Fruit fly (Drosophila melanogaster): ENCODE data around the gene RpL34a.

Gene RpL34a

DNA sequence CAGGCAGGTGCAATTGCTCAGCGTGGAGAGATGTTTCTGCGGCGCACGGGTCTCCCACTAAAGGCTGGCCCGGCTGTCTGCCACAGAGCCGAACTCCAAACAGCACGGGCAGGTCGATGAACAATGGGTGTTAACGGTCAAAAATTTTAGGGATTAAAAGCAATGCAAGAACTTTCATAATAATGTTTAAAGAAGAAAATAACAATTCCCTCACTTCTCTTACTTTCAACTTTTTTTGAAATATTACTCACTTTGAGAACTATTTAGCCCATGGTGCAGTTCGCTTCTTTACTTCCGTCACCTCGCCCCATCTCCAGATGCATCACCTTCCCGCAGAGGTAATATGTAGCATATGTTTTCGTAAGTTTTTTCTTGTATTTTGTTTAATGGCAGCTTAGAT, 13.4 kb upstream of the RpL34a start (continued):
- TF ChIP-seq lov (optimal IDR thresholded peaks at IDR 0.05) (no peak), lov (GFP tag; IDR thresholded peaks at IDR 0.05) (no peak), hb (GFP tag; IDR thresholded peaks at IDR 0.05; ENCODE audit: partially characterized antibody) (no peak), pho (GFP tag; optimal IDR thresholded peaks at IDR 0.05) (no peak), CG14667 (GFP tag; IDR thresholded peaks at IDR 0.05) (peak; percentile 34), ase (GFP tag; IDR thresholded peaks at IDR 0.05) (no peak), CG3726 (GFP tag; IDR thresholded peaks at IDR 0.05) (no peak), hbn (GFP tag; IDR thresholded peaks at IDR 0.05; ENCODE audit: partially characterized antibody) (no peak), crc (GFP tag; optimal IDR thresholded peaks at IDR 0.05) (no peak), CG9932 (GFP tag; IDR thresholded peaks at IDR 0.05) (no peak), CG17802 (tag; optimal IDR thresholded peaks at IDR 0.05) (no peak), grau (tag; optimal IDR thresholded peaks at IDR 0.05) (no peak), CG9609 (GFP tag; optimal IDR thresholded peaks at IDR 0.05) (no peak), Sry-δ (GFP tag; optimal IDR thresholded peaks at IDR 0.05) (no peak), amos (GFP tag; IDR thresholded peaks at IDR 0.05; ENCODE audit: partially characterized antibody) (no peak), pita (GFP tag; optimal IDR thresholded peaks at IDR 0.05) (no peak), shn (GFP tag; optimal IDR thresholded peaks at IDR 0.05) (no peak), Kr (GFP tag; optimal IDR thresholded peaks at IDR 0.05) (no peak), CG1602 (GFP tag; optimal IDR thresholded peaks at IDR 0.05) (peak; percentile 15), nau (GFP tag; optimal IDR thresholded peaks at IDR 0.05) (no peak), exex (tag; optimal IDR thresholded peaks at IDR 0.05) (no peak), lola (GFP tag; optimal IDR thresholded peaks at IDR 0.05) (peak in 1 of 3 experiments; percentile 19), H15 (GFP tag; IDR thresholded peaks at IDR 0.05) (no peak), CG33557 (GFP tag; optimal IDR thresholded peaks at IDR 0.05) (no peak), fd64A (GFP tag; optimal IDR thresholded peaks at IDR 0.05) (no peak), CG9437 (GFP tag; optimal IDR thresholded peaks at IDR 0.05) (no peak), Asciz (GFP tag; optimal IDR thresholded peaks at IDR 0.05) (no peak), CG12299 (tag; optimal IDR thresholded peaks at IDR 0.05) (no peak), gce (GFP tag; IDR thresholded peaks at IDR 0.05) (no peak), HLH3B (GFP tag; IDR thresholded peaks at IDR 0.05) (peak; percentile 46; the same call in 1 of the 2 replicates), CG13287 (GFP tag; IDR thresholded peaks at IDR 0.05; ENCODE audit: partially characterized antibody) (no peak), CG7839 (tag; optimal IDR thresholded peaks at IDR 0.05) (no peak), Scr (GFP tag; IDR thresholded peaks at IDR 0.05; ENCODE audit: partially characterized antibody) (no peak), CG17328 (GFP tag; IDR thresholded peaks at IDR 0.05) (peak; percentile 69), Adf1 (GFP tag; IDR thresholded peaks at IDR 0.05) (no peak), rib (GFP tag; IDR thresholded peaks at IDR 0.05) (no peak), luna (GFP tag; optimal IDR thresholded peaks at IDR 0.05) (no peak), Neu2 (GFP tag; optimal IDR thresholded peaks at IDR 0.05; ENCODE audit: borderline replicate concordance) (no peak), br (optimal IDR thresholded peaks at IDR 0.05) (no peak), Atf6 (GFP tag; IDR thresholded peaks at IDR 0.05) (no peak), az2 (GFP tag; optimal IDR thresholded peaks at IDR 0.05) (peak; percentile 15), CG30431 (GFP tag; optimal IDR thresholded peaks at IDR 0.05) (no peak), CG11456 (GFP tag; IDR thresholded peaks at IDR 0.05) (0 out of 3 replicates have a peak, but pooled peaks have one; percentile 26), CG18619 (GFP tag; optimal IDR thresholded peaks at IDR 0.05) (no peak), Six4 (GFP tag; optimal IDR thresholded peaks at IDR 0.05) (no peak), Nf-YA (GFP tag; IDR thresholded peaks at IDR 0.05) (no peak), CG6254 (GFP tag; optimal IDR thresholded peaks at IDR 0.05) (peak; percentile 44), cad (GFP tag; optimal IDR thresholded peaks at IDR 0.05) (no peak), slbo (GFP tag; IDR thresholded peaks at IDR 0.05) (no peak), CG7372 (GFP tag; IDR thresholded peaks at IDR 0.05) (no peak), bowl (GFP tag; IDR thresholded peaks at IDR 0.05) (no peak), danr (GFP tag; IDR thresholded peaks at IDR 0.05) (no peak), chm (GFP tag; IDR thresholded peaks at IDR 0.05) (no peak)
